Worm (Caenorhabditis elegans) whole organism, mixed stage, embryonic: Measurements from ENCODE around the gene str-37.

Experiments used
- elt-1 ChIP-seq: sonication (generic microtip); optimal IDR thresholded peaks from 2 replicates; lab custom pipeline; 2017; ENCODE audit warnings: missing genetic modification characterization, mild to moderate bottlenecking, missing compliant biosample characterization, antibody characterized with exemption, moderate library complexity, borderline replicate concordance; ENCODE audit not compliant: insufficient read depth
- elt-3 ChIP-seq: fragments of 150-350 bp; optimal IDR thresholded peaks from 2 replicates; lab custom pipeline; 2014; ENCODE audit warnings: missing biosample characterization, missing genetic modification characterization
- pha-4 ChIP-seq: fragments of 150-350 bp; optimal IDR thresholded peaks from 2 replicates; lab custom pipeline; 2018; ENCODE audit warnings: missing biosample characterization, missing genetic modification reagents, missing genetic modification characterization
- snpc-4 ChIP-seq: fragments of 150-350 bp; optimal IDR thresholded peaks from 2 replicates; lab custom pipeline; 2014; ENCODE audit warnings: missing biosample characterization, missing genetic modification characterization
- sptf-1 ChIP-seq: sonication (generic microtip); optimal IDR thresholded peaks from 2 replicates; lab custom pipeline; 2017; ENCODE audit warnings: mild to moderate bottlenecking, missing genetic modification characterization, moderate library complexity, missing compliant biosample characterization
- unc-62 ChIP-seq: fragments of 150-350 bp; optimal IDR thresholded peaks from 2 replicates; lab custom pipeline; 2014; ENCODE audit warnings: missing biosample characterization, missing genetic modification reagents, missing genetic modification characterization

ce11 chrV:13304663-13305188, 22.8 kb upstream of the str-37 start, which contains the start of gene C26E1.2:
- TF ChIP-seq elt-3 (tag; lab: Kevin White, UChicago) (no peak), pha-4 (tag; lab: Kevin White, UChicago) (no peak), sptf-1 (no peak), unc-62 (GFP tag; lab: Kevin White, UChicago) (no peak), elt-1 (no peak), snpc-4 (tag; lab: Kevin White, UChicago) (no peak)
